Fruit fly (Drosophila melanogaster) whole organism, embryonic: ENCODE results near the gene CG42342.

Experiments used
- Aef1 ChIP-seq: fragments of 200-800 bp; sonication (Bioruptor generic); IDR thresholded peaks from 3 replicates; pipeline ENCODE4 v1.3.6; 2022; ENCODE audit warnings: missing biosample characterization, missing genetic modification characterization
- Atf3 ChIP-seq: fragments of 200-800 bp; sonication (Bioruptor generic); optimal IDR thresholded peaks from 3 replicates; lab custom pipeline; 2016; ENCODE audit warnings: missing biosample characterization, missing genetic modification characterization
- Blimp-1 ChIP-seq: fragments of 200-800 bp; sonication (Bioruptor generic); optimal IDR thresholded peaks from 3 replicates; lab custom pipeline; 2018; ENCODE audit warnings: missing biosample characterization, missing genetic modification characterization, mild to moderate bottlenecking, moderate library complexity, missing genetic modification reagents
- CG11398 ChIP-seq: fragments of 200-800 bp; sonication (Bioruptor generic); optimal IDR thresholded peaks from 2 replicates; lab custom pipeline; 2016; ENCODE audit warnings: missing biosample characterization, missing genetic modification characterization
- CG1233 ChIP-seq: fragments of 200-800 bp; sonication (Bioruptor generic); optimal IDR thresholded peaks from 4 replicates; lab custom pipeline; 2018; ENCODE audit warnings: missing biosample characterization, mild to moderate bottlenecking, missing genetic modification characterization
- CG12744 ChIP-seq: fragments of 200-800 bp; sonication (Bioruptor generic); optimal IDR thresholded peaks from 2 replicates; lab custom pipeline; 2016; ENCODE audit warnings: missing biosample characterization, missing genetic modification characterization
- CG13624 ChIP-seq: fragments of 200-800 bp; sonication (Bioruptor generic); optimal IDR thresholded peaks from 2 replicates; lab custom pipeline; 2016; ENCODE audit warnings: missing biosample characterization, missing genetic modification characterization
- CG15696 ChIP-seq: fragments of 200-800 bp; sonication (Bioruptor generic); optimal IDR thresholded peaks from 2 replicates; lab custom pipeline; 2019; ENCODE audit warnings: missing biosample characterization, mild to moderate bottlenecking, missing genetic modification characterization, moderate library complexity
- CG1602 ChIP-seq: fragments of 200-800 bp; sonication (Bioruptor generic); optimal IDR thresholded peaks from 3 replicates; lab custom pipeline; 2016; ENCODE audit warnings: missing biosample characterization, missing genetic modification characterization
- CG1647 ChIP-seq: fragments of 200-800 bp; sonication (Bioruptor generic); optimal IDR thresholded peaks from 3 replicates; lab custom pipeline; 2016; ENCODE audit warnings: missing biosample characterization, missing genetic modification characterization
- CG17802 ChIP-seq: fragments of 200-800 bp; sonication (Bioruptor generic); optimal IDR thresholded peaks from 2 replicates; lab custom pipeline; 2018; ENCODE audit warnings: missing biosample characterization, mild to moderate bottlenecking, missing genetic modification characterization, moderate library complexity
- CG18476 ChIP-seq: fragments of 200-800 bp; sonication (Bioruptor generic); optimal IDR thresholded peaks from 2 replicates; lab custom pipeline; 2016; ENCODE audit warnings: missing biosample characterization, mild to moderate bottlenecking, missing genetic modification characterization
- CG2875 ChIP-seq: fragments of 200-800 bp; sonication (Bioruptor generic); optimal IDR thresholded peaks from 2 replicates; lab custom pipeline; 2017; ENCODE audit warnings: missing biosample characterization, mild to moderate bottlenecking, missing genetic modification characterization, missing genetic modification reagents
- CG31441 ChIP-seq: fragments of 200-800 bp; sonication (Bioruptor generic); IDR thresholded peaks from 2 replicates; pipeline ENCODE4 v1.3.6; 2022; ENCODE audit warnings: missing biosample characterization, missing genetic modification characterization
- CG3726 ChIP-seq: fragments of 200-800 bp; sonication (Bioruptor generic); IDR thresholded peaks from 3 replicates; pipeline ENCODE4, ENCODE4 v1.3.6; 2022; ENCODE audit warnings: missing biosample characterization, missing genetic modification characterization
- CG8359 ChIP-seq: fragments of 200-800 bp; sonication (Bioruptor generic); optimal IDR thresholded peaks from 2 replicates; lab custom pipeline; 2017; ENCODE audit warnings: missing biosample characterization, mild to moderate bottlenecking, missing genetic modification characterization, borderline replicate concordance
- CG9437 ChIP-seq: fragments of 200-800 bp; sonication (Bioruptor generic); optimal IDR thresholded peaks from 2 replicates; lab custom pipeline; 2018; ENCODE audit warnings: missing biosample characterization, mild to moderate bottlenecking, missing genetic modification characterization
- CG9797 ChIP-seq: fragments of 200-800 bp; sonication (Bioruptor generic); optimal IDR thresholded peaks from 3 replicates; lab custom pipeline; 2018; ENCODE audit warnings: missing biosample characterization, mild to moderate bottlenecking, missing genetic modification characterization
- H2.0 ChIP-seq: fragments of 200-800 bp; sonication (Bioruptor generic); IDR thresholded peaks from 2 replicates; pipeline ENCODE4 v1.3.6; 2022; ENCODE audit warnings: missing biosample characterization, missing genetic modification characterization
- HLH3B ChIP-seq: fragments of 200-800 bp; sonication (Bioruptor generic); IDR thresholded peaks from 2 replicates; pipeline ENCODE4 v1.3.6; 2022; ENCODE audit warnings: missing biosample characterization, missing genetic modification characterization
- Nf-YB ChIP-seq: fragments of 200-800 bp; sonication (Bioruptor generic); optimal IDR thresholded peaks from 3 replicates; lab custom pipeline; 2019; ENCODE audit warnings: missing biosample characterization, mild to moderate bottlenecking, missing genetic modification characterization, moderate library complexity
- Poxn ChIP-seq: fragments of 200-800 bp; sonication (Bioruptor generic); IDR thresholded peaks from 2 replicates; pipeline ENCODE4 v1.3.6; 2022; ENCODE audit warnings: missing biosample characterization, missing genetic modification characterization
- Sin3A ChIP-seq: fragments of >200 bp; optimal IDR thresholded peaks from 2 replicates; lab custom pipeline; 2018
- Sox100B ChIP-seq: fragments of 200-800 bp; sonication (Bioruptor generic); optimal IDR thresholded peaks from 3 replicates; lab custom pipeline; 2018; ENCODE audit warnings: missing biosample characterization, mild to moderate bottlenecking, missing genetic modification characterization
- TFAM ChIP-seq: fragments of 200-800 bp; sonication (Bioruptor generic); optimal IDR thresholded peaks from 2 replicates; lab custom pipeline; 2017; ENCODE audit warnings: missing biosample characterization, missing genetic modification characterization, inconsistent platforms
- Tbp ChIP-seq: fragments of >200 bp; optimal IDR thresholded peaks from 2 replicates; lab custom pipeline; 2018; ENCODE audit warnings: missing biosample characterization, missing genetic modification characterization
- Usf ChIP-seq: fragments of 200-800 bp; sonication (Bioruptor generic); optimal IDR thresholded peaks from 2 replicates; lab custom pipeline; 2017; ENCODE audit warnings: missing genotype, missing biosample characterization, missing genetic modification characterization
- bbx ChIP-seq: fragments of 200-800 bp; sonication (Bioruptor generic); IDR thresholded peaks from 2 replicates; pipeline ENCODE4 v1.3.6; 2022; ENCODE audit warnings: missing biosample characterization, missing genetic modification characterization; ENCODE audit not compliant: partially characterized antibody
- br ChIP-seq: fragments of >200 bp; optimal IDR thresholded peaks from 2 replicates; lab custom pipeline; 2017
- eyg ChIP-seq: fragments of 200-800 bp; sonication (Bioruptor generic); optimal IDR thresholded peaks from 3 replicates; lab custom pipeline; 2016; ENCODE audit warnings: missing biosample characterization, missing genetic modification characterization
- gem ChIP-seq: fragments of 200-800 bp; sonication (Bioruptor generic); optimal IDR thresholded peaks from 2 replicates; lab custom pipeline; 2019; ENCODE audit warnings: missing biosample characterization, mild to moderate bottlenecking, missing genetic modification characterization, moderate library complexity
- nerfin-2 ChIP-seq: fragments of 200-800 bp; sonication (Bioruptor generic); IDR thresholded peaks from 2 replicates; pipeline ENCODE4 v1.3.6; 2022; ENCODE audit warnings: missing biosample characterization, missing genetic modification characterization; ENCODE audit not compliant: partially characterized antibody
- onecut ChIP-seq: fragments of 200-800 bp; sonication (Bioruptor generic); IDR thresholded peaks from 2 replicates; pipeline ENCODE4 v1.3.6; 2022; ENCODE audit warnings: missing biosample characterization, missing genetic modification characterization
- pan ChIP-seq, 4 experiments: fragments of >200 bp in 3 of 4; fragments of 200-800 bp in 1 of 4; sonication (Bioruptor generic) in 1 of 4; optimal IDR thresholded peaks in 3 of 4; IDR thresholded peaks in 1 of 4; 2 replicates each; pipeline versions ENCODE4 v1.3.6 to Lab custom; 2017 to 2022; ENCODE audit warnings: missing biosample characterization in 2 of 4, missing genetic modification characterization in 2 of 4, mixed read lengths in 1 of 4
- peb ChIP-seq: fragments of 200-800 bp; sonication (Bioruptor generic); IDR thresholded peaks from 2 replicates; pipeline ENCODE4 v1.3.6; 2022; ENCODE audit warnings: missing biosample characterization, missing genetic modification characterization
- phol ChIP-seq: fragments of 200-800 bp; sonication (Bioruptor generic); optimal IDR thresholded peaks from 3 replicates; lab custom pipeline; 2018; ENCODE audit warnings: missing biosample characterization, mild to moderate bottlenecking, missing genetic modification characterization, moderate library complexity
- sob ChIP-seq: fragments of 200-800 bp; sonication (Bioruptor generic); IDR thresholded peaks from 2 replicates; pipeline ENCODE4 v1.3.6; 2022; ENCODE audit warnings: missing biosample characterization, missing genetic modification characterization
- sr ChIP-seq: fragments of 200-800 bp; sonication (Bioruptor generic); IDR thresholded peaks from 3 replicates; pipeline ENCODE4 v1.3.6; 2022; ENCODE audit warnings: missing biosample characterization, missing genetic modification characterization
- tx ChIP-seq: fragments of 200-800 bp; sonication (Bioruptor generic); optimal IDR thresholded peaks from 2 replicates; lab custom pipeline; 2016; ENCODE audit warnings: missing biosample characterization, missing genetic modification characterization
- vfl ChIP-seq: fragments of 200-800 bp; sonication (Bioruptor generic); optimal IDR thresholded peaks from 2 replicates; lab custom pipeline; 2016; ENCODE audit warnings: missing biosample characterization, missing genetic modification characterization
- zf30C ChIP-seq: fragments of 200-800 bp; sonication (Bioruptor generic); optimal IDR thresholded peaks from 3 replicates; lab custom pipeline; 2018; ENCODE audit warnings: missing biosample characterization, mild to moderate bottlenecking, missing genetic modification characterization
- zfh2 ChIP-seq: fragments of 200-800 bp; sonication (Bioruptor generic); optimal IDR thresholded peaks from 2 replicates; lab custom pipeline; 2016; ENCODE audit warnings: missing biosample characterization, missing genetic modification characterization

Gene CG42342

dm6 chr3R:16553459-16554230 lies 51.1 kb downstream of the CG42342 start (continued):
- TF ChIP-seq Sox100B (GFP tag; lab: Kevin White, UChicago): peak; percentile 56
- peak; percentile 47; the same call in 1 of the 2 replicates for TF ChIP-seq CG31441 (GFP tag; lab: Robert Waterston, UW)
- TF ChIP-seq phol (tag; lab: Kevin White, UChicago): peak; percentile 60
- no peak for TF ChIP-seq CG1602 (GFP tag; lab: Kevin White, UChicago)
- TF ChIP-seq CG15696 (tag; lab: Kevin White, UChicago): no peak
- no peak for TF ChIP-seq CG11398 (GFP tag; lab: Kevin White, UChicago)
- no peak for TF ChIP-seq zf30C (GFP tag; lab: Kevin White, UChicago)
- TF ChIP-seq Usf (GFP tag; lab: Kevin White, UChicago): no peak
- no peak for TF ChIP-seq CG1647 (GFP tag; lab: Kevin White, UChicago)
- no peak for TF ChIP-seq CG2875 (GFP tag; lab: Kevin White, UChicago)
- no peak for TF ChIP-seq CG9797 (GFP tag; lab: Kevin White, UChicago)
- TF ChIP-seq TFAM (GFP tag; lab: Kevin White, UChicago): no peak
- no peak for TF ChIP-seq peb (GFP tag; lab: Robert Waterston, UW)
- 0 out of 3 replicates have a peak, but pooled peaks have one; percentile 28 for TF ChIP-seq sr (GFP tag; lab: Robert Waterston, UW)
- TF ChIP-seq CG1233 (GFP tag; lab: Kevin White, UChicago): no peak
- TF ChIP-seq sob (GFP tag; lab: Robert Waterston, UW): no peak
- no peak for TF ChIP-seq CG12744 (GFP tag; lab: Kevin White, UChicago)
- no peak for TF ChIP-seq HLH3B (GFP tag; lab: Robert Waterston, UW)
- TF ChIP-seq Poxn (GFP tag; lab: Robert Waterston, UW): no peak
- no peak for TF ChIP-seq CG8359 (GFP tag; lab: Kevin White, UChicago)
- TF ChIP-seq CG3726 (GFP tag; lab: Robert Waterston, UW): no peak
- no peak for TF ChIP-seq pan (optimal IDR thresholded peaks at IDR 0.05; lab: Kevin White, UChicago)
- TF ChIP-seq pan (GFP tag; optimal IDR thresholded peaks at IDR 0.05 in 1 of 2, IDR thresholded peaks at IDR 0.05 in 1 of 2): no peak
- peak; percentile 9 for TF ChIP-seq CG17802 (tag; lab: Kevin White, UChicago)
- TF ChIP-seq onecut (GFP tag; lab: Robert Waterston, UW): no peak
- no peak for TF ChIP-seq vfl (GFP tag; lab: Kevin White, UChicago)
- no peak for TF ChIP-seq Atf3
- TF ChIP-seq gem (tag; lab: Kevin White, UChicago): peak; percentile 23
- no peak for TF ChIP-seq eyg
- TF ChIP-seq Nf-YB (GFP tag; lab: Kevin White, UChicago): no peak
- no peak for TF ChIP-seq tx (GFP tag; lab: Kevin White, UChicago)
- TF ChIP-seq Blimp-1: peak; percentile 42
- TF ChIP-seq H2.0 (GFP tag; lab: Robert Waterston, UW): no peak
- no peak for TF ChIP-seq Sin3A (lab: Kevin White, UChicago)
- no peak for TF ChIP-seq zfh2 (GFP tag; lab: Kevin White, UChicago)
- no peak for TF ChIP-seq bbx (GFP tag; lab: Robert Waterston, UW)
- peak; percentile 23 for TF ChIP-seq CG9437 (GFP tag; lab: Kevin White, UChicago)
- no peak for TF ChIP-seq Tbp (GFP tag; lab: Kevin White, UChicago)
- no peak for TF ChIP-seq CG18476
- no peak for TF ChIP-seq Aef1 (GFP tag; lab: Robert Waterston, UW)
- no peak for TF ChIP-seq br (lab: Kevin White, UChicago)
- no peak for TF ChIP-seq CG13624 (GFP tag; lab: Kevin White, UChicago)
- no peak for TF ChIP-seq nerfin-2
- TF ChIP-seq, all 482 proteins: peak for 40
